Worm (Caenorhabditis elegans) whole organism, young adult: ENCODE data around the gene Y102A5C.2.
A peak's percentile ranks its signal among the peaks of the same experiment; 100 is the strongest.

Experiments
- C17E4.6 ChIP-seq: fragments of 200-800 bp; sonication (Bioruptor generic); IDR thresholded peaks from 2 replicates; pipeline ENCODE4 v1.3.6; 2022; ENCODE audit warnings: missing genetic modification reagents, missing genetic modification characterization, missing compliant biosample characterization
- D2030.7 ChIP-seq: fragments of 200-800 bp; sonication (Bioruptor generic); IDR thresholded peaks from 2 replicates; pipeline ENCODE4 v1.3.6; 2022; ENCODE audit warnings: missing genetic modification reagents, missing genetic modification characterization, missing compliant biosample characterization
- F23B12.7 ChIP-seq: sonication (generic microtip); optimal IDR thresholded peaks from 2 replicates; lab custom pipeline; 2017; ENCODE audit warnings: missing genetic modification characterization, mild to moderate bottlenecking, missing compliant biosample characterization, antibody characterized with exemption, moderate library complexity; ENCODE audit not compliant: insufficient read depth
- F55B11.4 ChIP-seq: sonication (generic microtip); optimal IDR thresholded peaks from 2 replicates; lab custom pipeline; 2016; ENCODE audit warnings: missing compliant biosample characterization, missing genetic modification characterization, borderline replicate concordance; ENCODE audit not compliant: insufficient read depth
- T07F8.4 ChIP-seq: sonication (generic microtip); optimal IDR thresholded peaks from 2 replicates; lab custom pipeline; 2016; ENCODE audit warnings: mild to moderate bottlenecking, missing genetic modification characterization, moderate library complexity, missing compliant biosample characterization
- Y53G8AR.9 ChIP-seq: fragments of 200-800 bp; sonication (Bioruptor generic); conservative IDR thresholded peaks from 2 replicates; pipeline ENCODE4 v1.3.6; 2022; ENCODE audit warnings: missing genetic modification reagents, missing genetic modification characterization, missing compliant biosample characterization
- Y56A3A.18 ChIP-seq: fragments of 200-800 bp; sonication (Bioruptor generic); IDR thresholded peaks from 2 replicates; pipeline ENCODE4 v1.3.6; 2022; ENCODE audit warnings: missing genetic modification reagents, missing genetic modification characterization, missing compliant biosample characterization
- Y79H2A.3 ChIP-seq: fragments of 200-800 bp; sonication (Bioruptor generic); conservative IDR thresholded peaks from 2 replicates; pipeline ENCODE4 v1.3.6; 2022; ENCODE audit warnings: missing genetic modification reagents, missing genetic modification characterization, missing compliant biosample characterization
- Y95B8A.8 ChIP-seq: fragments of 200-800 bp; sonication (Bioruptor generic); IDR thresholded peaks from 2 replicates; pipeline ENCODE4 v1.3.6; 2022; ENCODE audit warnings: missing genetic modification reagents, missing genetic modification characterization, missing compliant biosample characterization
- ama-1 ChIP-seq, 3 experiments: fragments of 150-350 bp in 1 of 3; sonication (generic microtip) in 2 of 3; optimal IDR thresholded peaks; 2 replicates each; lab custom pipeline; 2014 to 2018; ENCODE audit warnings: missing biosample characterization in 2 of 3, missing genetic modification characterization in 2 of 3, missing genetic modification reagents in 2 of 3
- aptf-2 ChIP-seq: fragments of 200-800 bp; sonication (Bioruptor generic); conservative IDR thresholded peaks from 2 replicates; pipeline ENCODE4 v1.3.6; 2022; ENCODE audit warnings: missing genetic modification reagents, missing genetic modification characterization, missing compliant biosample characterization
- athp-1 ChIP-seq: sonication (generic microtip); optimal IDR thresholded peaks from 2 replicates; lab custom pipeline; 2017; ENCODE audit warnings: mild to moderate bottlenecking, missing genetic modification characterization, missing compliant biosample characterization
- attf-3 ChIP-seq: fragments of 200-800 bp; sonication (Bioruptor generic); conservative IDR thresholded peaks from 2 replicates; pipeline ENCODE4 v1.3.6; 2022; ENCODE audit warnings: missing genetic modification reagents, missing genetic modification characterization, missing compliant biosample characterization
- attf-6 ChIP-seq: fragments of 200-800 bp; sonication (Bioruptor generic); IDR thresholded peaks from 2 replicates; pipeline ENCODE4 v1.3.6; 2022; ENCODE audit warnings: missing genetic modification reagents, missing genetic modification characterization, missing compliant biosample characterization
- bed-1 ChIP-seq: fragments of 200-800 bp; sonication (Bioruptor generic); IDR thresholded peaks from 2 replicates; pipeline ENCODE4 v1.3.6; 2022; ENCODE audit warnings: missing genetic modification reagents, missing genetic modification characterization, missing compliant biosample characterization
- ccch-3 ChIP-seq: fragments of 200-800 bp; sonication (Bioruptor generic); optimal IDR thresholded peaks from 2 replicates; lab custom pipeline; 2018; ENCODE audit warnings: mild to moderate bottlenecking, missing genetic modification characterization, missing compliant biosample characterization
- cebp-2 ChIP-seq: fragments of 200-800 bp; sonication (Bioruptor generic); IDR thresholded peaks from 2 replicates; pipeline ENCODE4 v1.3.6; 2022; ENCODE audit warnings: missing genetic modification characterization, missing compliant biosample characterization
- ekl-4 ChIP-seq: fragments of 200-800 bp; sonication (Bioruptor generic); IDR thresholded peaks from 2 replicates; pipeline ENCODE4 v1.3.6; 2022; ENCODE audit warnings: missing genetic modification reagents, missing genetic modification characterization, missing compliant biosample characterization
- fkh-3 ChIP-seq: sonication (generic microtip); optimal IDR thresholded peaks from 2 replicates; lab custom pipeline; 2016; ENCODE audit warnings: mild to moderate bottlenecking, missing genetic modification characterization, missing compliant biosample characterization
- hmg-1.2 ChIP-seq: fragments of 200-800 bp; sonication (Bioruptor generic); IDR thresholded peaks from 2 replicates; pipeline ENCODE4 v1.3.6; 2022; ENCODE audit warnings: missing genetic modification reagents, missing genetic modification characterization, missing compliant biosample characterization
- hmg-20 ChIP-seq: fragments of 200-800 bp; sonication (Bioruptor generic); IDR thresholded peaks from 2 replicates; pipeline ENCODE4 v1.3.6; 2022; ENCODE audit warnings: missing genetic modification reagents, missing genetic modification characterization, missing compliant biosample characterization
- hsf-1 ChIP-seq: fragments of 200-800 bp; sonication (Bioruptor generic); IDR thresholded peaks from 2 replicates; pipeline ENCODE4 v1.3.6; 2022; ENCODE audit warnings: missing genetic modification reagents, missing genetic modification characterization, missing compliant biosample characterization
- lin-26 ChIP-seq: fragments of 200-800 bp; sonication (Bioruptor generic); IDR thresholded peaks from 2 replicates; pipeline ENCODE4 v1.3.6; 2022; ENCODE audit warnings: missing genetic modification reagents, missing genetic modification characterization, missing compliant biosample characterization
- lin-54 ChIP-seq: fragments of 200-800 bp; sonication (Bioruptor generic); optimal IDR thresholded peaks from 2 replicates; lab custom pipeline; 2018; ENCODE audit warnings: mild to moderate bottlenecking, missing genetic modification characterization, missing compliant biosample characterization
- mcd-1 ChIP-seq: fragments of 200-800 bp; sonication (Bioruptor generic); IDR thresholded peaks from 2 replicates; pipeline ENCODE4 v1.3.6; 2022; ENCODE audit warnings: missing genetic modification reagents, missing genetic modification characterization, missing compliant biosample characterization
- mxl-1 ChIP-seq: sonication (generic microtip); optimal IDR thresholded peaks from 2 replicates; lab custom pipeline; 2016; ENCODE audit warnings: missing genetic modification characterization, missing compliant biosample characterization
- nfya-2 ChIP-seq: fragments of 200-800 bp; sonication (Bioruptor generic); IDR thresholded peaks from 2 replicates; pipeline ENCODE4 v1.3.6; 2022; ENCODE audit warnings: missing genetic modification reagents, missing genetic modification characterization, missing compliant biosample characterization
- nhr-80 ChIP-seq: sonication (generic microtip); optimal IDR thresholded peaks from 2 replicates; lab custom pipeline; 2016; ENCODE audit warnings: missing genetic modification characterization, missing compliant biosample characterization
- rcor-1 ChIP-seq: fragments of 200-800 bp; sonication (Bioruptor generic); IDR thresholded peaks from 2 replicates; pipeline ENCODE4 v1.3.6; 2022; ENCODE audit warnings: missing genetic modification reagents, missing genetic modification characterization, missing compliant biosample characterization
- sea-2 ChIP-seq: fragments of 200-800 bp; sonication (Bioruptor generic); IDR thresholded peaks from 2 replicates; pipeline ENCODE4 v1.3.6; 2022; ENCODE audit warnings: missing genetic modification characterization, missing compliant biosample characterization
- snpc-1.1 ChIP-seq: sonication (generic microtip); optimal IDR thresholded peaks from 2 replicates; lab custom pipeline; 2017; ENCODE audit warnings: missing genetic modification characterization, mild to moderate bottlenecking, missing compliant biosample characterization, antibody characterized with exemption, moderate library complexity, missing genotype, missing genetic modification reagents; ENCODE audit not compliant: insufficient read depth
- snpc-3.4 ChIP-seq: sonication (generic microtip); optimal IDR thresholded peaks from 2 replicates; lab custom pipeline; 2017; ENCODE audit warnings: missing genetic modification characterization, mild to moderate bottlenecking, missing compliant biosample characterization, antibody characterized with exemption, moderate library complexity, missing genotype, missing genetic modification reagents
- somi-1 ChIP-seq: fragments of 200-800 bp; sonication (Bioruptor generic); optimal IDR thresholded peaks from 2 replicates; lab custom pipeline; 2018; ENCODE audit warnings: mild to moderate bottlenecking, missing genetic modification characterization, missing compliant biosample characterization
- tbp1 ChIP-seq: fragments of 200-800 bp; sonication (Bioruptor generic); optimal IDR thresholded peaks from 2 replicates; lab custom pipeline; 2018; ENCODE audit warnings: mild to moderate bottlenecking, missing genetic modification characterization, missing compliant biosample characterization
- unc-130 ChIP-seq: sonication (generic microtip); optimal IDR thresholded peaks from 2 replicates; lab custom pipeline; 2016; ENCODE audit warnings: missing genetic modification reagents, missing genetic modification characterization, missing compliant biosample characterization
- unc-62 ChIP-seq: fragments of 150-350 bp; optimal IDR thresholded peaks from 2 replicates; lab custom pipeline; 2014; ENCODE audit warnings: missing biosample characterization, missing genetic modification reagents, missing genetic modification characterization
- zfh-2 ChIP-seq: fragments of 200-800 bp; sonication (Bioruptor generic); conservative IDR thresholded peaks from 2 replicates; pipeline ENCODE4 v1.3.6; 2022; ENCODE audit warnings: missing genetic modification reagents, missing genetic modification characterization, missing compliant biosample characterization
- ztf-18 ChIP-seq: sonication (generic microtip); optimal IDR thresholded peaks from 2 replicates; lab custom pipeline; 2016; ENCODE audit warnings: missing genotype, mild to moderate bottlenecking, missing genetic modification characterization, missing compliant biosample characterization
- ztf-28 ChIP-seq: fragments of 200-800 bp; sonication (Bioruptor generic); IDR thresholded peaks from 2 replicates; pipeline ENCODE4 v1.3.6; 2022; ENCODE audit warnings: missing genetic modification reagents, missing genetic modification characterization, missing compliant biosample characterization
- ztf-3 ChIP-seq: fragments of 200-800 bp; sonication (Bioruptor generic); optimal IDR thresholded peaks from 2 replicates; lab custom pipeline; 2018; ENCODE audit warnings: mild to moderate bottlenecking, missing genetic modification characterization, missing compliant biosample characterization

Y102A5C.2 gene

ce11 chrV:16877081-16877480, 41.5 kb upstream of the Y102A5C.2 start:
- peak; percentile 92 for TF ChIP-seq hsf-1

ce11 chrV:16879532-16879931, 39.0 kb upstream of the Y102A5C.2 start:
- TF ChIP-seq hmg-20 (GFP tag; lab: Robert Waterston, UW) (no peak), hmg-1.2 (GFP tag; lab: Robert Waterston, UW) (no peak), Y79H2A.3 (no peak), T07F8.4 (tag; lab: Kevin White, UChicago) (no peak), ztf-3 (GFP tag; lab: Kevin White, UChicago) (no peak), Y56A3A.18 (GFP tag; lab: Robert Waterston, UW) (no peak), mcd-1 (no peak), fkh-3 (tag; lab: Kevin White, UChicago) (no peak), athp-1 (tag; lab: Kevin White, UChicago) (no peak), rcor-1 (GFP tag; lab: Robert Waterston, UW) (no peak), F23B12.7 (no peak), lin-26 (GFP tag; lab: Robert Waterston, UW) (no peak), F55B11.4 (no peak), ztf-18 (tag; lab: Kevin White, UChicago) (no peak), lin-54 (GFP tag; lab: Kevin White, UChicago) (no peak), D2030.7 (GFP tag; lab: Robert Waterston, UW) (no peak), ekl-4 (GFP tag; lab: Robert Waterston, UW) (no peak), nhr-80 (tag; lab: Kevin White, UChicago) (no peak)

- TF ChIP-seq attf-6 (GFP tag; lab: Robert Waterston, UW) (no peak), athp-1 (tag; lab: Kevin White, UChicago) (no peak), unc-62 (no peak), ccch-3 (GFP tag; lab: Kevin White, UChicago) (no peak), Y53G8AR.9 (GFP tag; lab: Robert Waterston, UW) (no peak), snpc-1.1 (no peak), nfya-2 (GFP tag; lab: Robert Waterston, UW) (no peak), ztf-28 (no peak), zfh-2 (no peak), tbp1 (GFP tag; lab: Kevin White, UChicago) (no peak), Y79H2A.3 (no peak), somi-1 (no peak), C17E4.6 (no peak), attf-3 (GFP tag; lab: Robert Waterston, UW) (no peak), Y95B8A.8 (GFP tag; lab: Robert Waterston, UW) (no peak), sea-2 (GFP tag; lab: Robert Waterston, UW) (no peak), mxl-1 (tag; lab: Kevin White, UChicago) (no peak)
- TF ChIP-seq, all 124 proteins: peak for 0
Measured at ce11 chrV:16880054-16880453, 38.5 kb upstream of the Y102A5C.2 start, which contains the start of gene F09C6.3. Gene F09C6.3 (minus strand): TSS chrV:16880154.

- TF ChIP-seq hsf-1 (no peak), Y53G8AR.9 (GFP tag; lab: Robert Waterston, UW) (no peak), ama-1 (optimal IDR thresholded peaks at IDR 0.05; lab: Kevin White, UChicago) (no peak), ama-1 (GFP tag; optimal IDR thresholded peaks at IDR 0.05; lab: Kevin White, UChicago) (no peak), aptf-2 (GFP tag; lab: Robert Waterston, UW) (no peak), unc-130 (GFP tag; lab: Kevin White, UChicago) (no peak), snpc-3.4 (tag; lab: Kevin White, UChicago) (no peak), bed-1 (no peak), cebp-2 (GFP tag; lab: Robert Waterston, UW) (no peak), ztf-18 (tag; lab: Kevin White, UChicago) (no peak)
Measured at ce11 chrV:16880679-16881078, 37.9 kb upstream of the Y102A5C.2 start, which contains the start of gene F09C6.14. Gene F09C6.14 (plus strand): TSS chrV:16880979.
